Worm (Caenorhabditis elegans) whole organism, midembryonic: ENCODE results near the gene cpna-2.

Source experiments
- cog-1 ChIP-seq: sonication (generic microtip); optimal IDR thresholded peaks from 2 replicates; lab custom pipeline; 2016; ENCODE audit warnings: missing genetic modification characterization, missing compliant biosample characterization
- ref-1 ChIP-seq: fragments of 200-800 bp; sonication (Bioruptor generic); conservative IDR thresholded peaks from 2 replicates; pipeline ENCODE4 v1.3.6; 2022; ENCODE audit warnings: missing genetic modification reagents, missing genetic modification characterization, missing compliant biosample characterization

DNA sequence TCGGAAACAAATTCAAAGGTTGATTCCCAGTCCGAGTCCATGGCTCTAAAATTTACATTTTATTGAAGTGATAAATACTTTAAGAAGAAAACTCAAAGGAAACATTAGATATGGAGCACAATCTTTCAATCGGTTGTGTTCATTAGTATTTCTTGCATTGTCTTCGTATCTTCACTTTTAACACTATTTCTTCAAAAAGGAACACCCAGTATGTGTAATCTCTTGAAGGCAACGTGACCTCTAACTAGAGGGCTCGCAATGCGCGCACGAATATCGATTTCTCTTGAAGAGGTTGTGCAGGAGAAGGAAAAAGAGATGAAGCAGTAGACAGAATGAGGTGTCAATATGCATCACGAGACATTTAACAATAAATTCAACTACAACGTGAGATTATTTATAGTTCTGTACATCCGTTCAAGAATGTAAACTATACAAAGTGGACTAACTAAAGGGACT is 30.4 kb downstream of the cpna-2 start, which contains the start of the genes B0228.6 and B0228.1:
- TF ChIP-seq cog-1 (tag; lab: Kevin White, UChicago) (no peak), ref-1 (GFP tag; lab: Robert Waterston, UW) (no peak)
